Worm (Caenorhabditis elegans) whole organism, L2 larva: ENCODE measurements around the gene Y50D7A.10.

Experiments used
- ZK546.5 ChIP-seq: sonication (generic microtip); optimal IDR thresholded peaks from 2 replicates; lab custom pipeline; 2017; ENCODE audit warnings: missing biosample characterization, missing genetic modification characterization
- ama-1 ChIP-seq: fragments of 150-350 bp; optimal IDR thresholded peaks from 2 replicates; lab custom pipeline; 2018; ENCODE audit warnings: inconsistent platforms
- nhr-12 ChIP-seq: fragments of 150-350 bp; optimal IDR thresholded peaks from 2 replicates; lab custom pipeline; 2014; ENCODE audit warnings: missing biosample characterization, missing genetic modification characterization
- nhr-237 ChIP-seq: fragments of 150-350 bp; optimal IDR thresholded peaks from 2 replicates; lab custom pipeline; 2014; ENCODE audit warnings: missing biosample characterization, missing genetic modification characterization
- unc-62 ChIP-seq: fragments of 150-350 bp; optimal IDR thresholded peaks from 2 replicates; lab custom pipeline; 2014; ENCODE audit warnings: missing biosample characterization, missing genetic modification reagents, missing genetic modification characterization

DNA sequence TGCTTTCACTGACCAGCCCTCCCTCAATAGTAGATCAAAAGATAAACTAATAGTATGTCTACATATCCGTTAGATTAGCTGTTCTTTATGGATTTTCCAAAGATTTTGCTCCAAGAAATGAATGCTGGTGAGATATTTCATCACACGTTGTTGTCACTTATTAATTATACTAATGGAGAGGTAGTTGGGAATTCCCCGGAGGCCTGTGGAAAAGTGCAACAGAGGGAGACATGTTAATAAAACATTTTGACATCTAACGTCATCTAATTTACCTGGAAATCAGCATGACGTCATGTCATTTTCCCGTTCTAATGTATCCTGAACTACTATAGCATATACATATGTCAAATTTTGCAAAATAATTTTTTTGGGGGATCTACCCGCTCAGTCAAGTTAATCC, 37.7 kb downstream of the Y50D7A.10 start:
- TF ChIP-seq nhr-237 (tag; lab: Kevin White, UChicago) (no peak), nhr-12 (no peak), unc-62 (GFP tag; lab: Kevin White, UChicago) (no peak), ZK546.5 (tag; lab: Kevin White, UChicago) (no peak), ama-1 (no peak)
